Fruit fly (Drosophila melanogaster) whole organism, embryonic: ENCODE measurements around the gene CG15439.

ENCODE experiments used
- Ada2b ChIP-seq: fragments of 200-800 bp; sonication (Bioruptor generic); IDR thresholded peaks from 2 replicates; pipeline ENCODE4 v1.3.6; 2022; ENCODE audit warnings: missing biosample characterization, missing genetic modification characterization
- Asciz ChIP-seq: fragments of 200-800 bp; sonication (Bioruptor generic); optimal IDR thresholded peaks from 2 replicates; lab custom pipeline; 2017; ENCODE audit warnings: missing biosample characterization, mild to moderate bottlenecking, missing genetic modification characterization, missing genetic modification reagents
- Awh ChIP-seq: fragments of 200-800 bp; sonication (Bioruptor generic); IDR thresholded peaks from 2 replicates; pipeline ENCODE4, ENCODE4 v1.3.6; 2022; ENCODE audit warnings: missing biosample characterization, missing genetic modification characterization
- C15 ChIP-seq: fragments of 200-800 bp; sonication (Bioruptor generic); IDR thresholded peaks from 3 replicates; pipeline ENCODE4 v1.3.6; 2022; ENCODE audit warnings: missing biosample characterization, missing genetic modification characterization
- CG10267 ChIP-seq: fragments of 200-800 bp; sonication (Bioruptor generic); optimal IDR thresholded peaks from 2 replicates; lab custom pipeline; 2018; ENCODE audit warnings: missing biosample characterization, mild to moderate bottlenecking, missing genetic modification characterization, moderate library complexity
- CG12071 ChIP-seq: fragments of 200-800 bp; sonication (Bioruptor generic); optimal IDR thresholded peaks from 3 replicates; lab custom pipeline; 2018; ENCODE audit warnings: missing biosample characterization, mild to moderate bottlenecking, missing genetic modification characterization
- CG1233 ChIP-seq: fragments of 200-800 bp; sonication (Bioruptor generic); optimal IDR thresholded peaks from 4 replicates; lab custom pipeline; 2018; ENCODE audit warnings: missing biosample characterization, mild to moderate bottlenecking, missing genetic modification characterization
- CG12744 ChIP-seq: fragments of 200-800 bp; sonication (Bioruptor generic); optimal IDR thresholded peaks from 2 replicates; lab custom pipeline; 2016; ENCODE audit warnings: missing biosample characterization, missing genetic modification characterization
- CG13296 ChIP-seq: fragments of 200-800 bp; sonication (Bioruptor generic); optimal IDR thresholded peaks from 3 replicates; lab custom pipeline; 2018; ENCODE audit warnings: missing biosample characterization, mild to moderate bottlenecking, missing genetic modification characterization
- CG15479 ChIP-seq: fragments of 200-800 bp; sonication (Bioruptor generic); optimal IDR thresholded peaks from 3 replicates; lab custom pipeline; 2019; ENCODE audit warnings: missing biosample characterization, mild to moderate bottlenecking, missing genetic modification characterization, moderate library complexity
- CG17385 ChIP-seq: fragments of 200-800 bp; sonication (Bioruptor generic); optimal IDR thresholded peaks from 3 replicates; lab custom pipeline; 2018; ENCODE audit warnings: missing biosample characterization, mild to moderate bottlenecking, missing genetic modification characterization
- CG17912 ChIP-seq: fragments of 200-800 bp; sonication (Bioruptor generic); optimal IDR thresholded peaks from 2 replicates; lab custom pipeline; 2018; ENCODE audit warnings: missing biosample characterization, mild to moderate bottlenecking, missing genetic modification characterization
- CG2678 ChIP-seq: fragments of 200-800 bp; sonication (Bioruptor generic); optimal IDR thresholded peaks from 3 replicates; lab custom pipeline; 2019; ENCODE audit warnings: missing biosample characterization, mild to moderate bottlenecking, missing genetic modification characterization, moderate library complexity
- CG2875 ChIP-seq: fragments of 200-800 bp; sonication (Bioruptor generic); optimal IDR thresholded peaks from 2 replicates; lab custom pipeline; 2017; ENCODE audit warnings: missing biosample characterization, mild to moderate bottlenecking, missing genetic modification characterization, missing genetic modification reagents
- CG34422 ChIP-seq: fragments of 200-800 bp; sonication (Bioruptor generic); IDR thresholded peaks from 3 replicates; pipeline ENCODE4 v1.3.6; 2022; ENCODE audit warnings: missing biosample characterization, missing genetic modification characterization
- CG4617 ChIP-seq: fragments of 200-800 bp; sonication (Bioruptor generic); optimal IDR thresholded peaks from 3 replicates; lab custom pipeline; 2016; ENCODE audit warnings: missing biosample characterization, missing genetic modification characterization, borderline replicate concordance
- CG7357 ChIP-seq: fragments of 200-800 bp; sonication (Bioruptor generic); IDR thresholded peaks from 3 replicates; pipeline ENCODE4 v1.3.6; 2022; ENCODE audit warnings: missing biosample characterization, missing genetic modification characterization
- CG8089 ChIP-seq: fragments of 200-800 bp; sonication (Bioruptor generic); optimal IDR thresholded peaks from 3 replicates; lab custom pipeline; 2016; ENCODE audit warnings: missing biosample characterization, missing genetic modification characterization
- Dll ChIP-seq: fragments of 200-800 bp; sonication (Bioruptor generic); IDR thresholded peaks from 4 replicates; pipeline ENCODE4 v1.3.6; 2022; ENCODE audit warnings: missing biosample characterization, missing genetic modification characterization; ENCODE audit not compliant: partially characterized antibody
- Dref ChIP-seq: fragments of 200-800 bp; sonication (Bioruptor generic); IDR thresholded peaks from 2 replicates; pipeline ENCODE4 v1.3.6; 2022; ENCODE audit warnings: missing biosample characterization, missing genetic modification characterization
- ERR ChIP-seq: fragments of 200-800 bp; sonication (Bioruptor generic); optimal IDR thresholded peaks from 2 replicates; lab custom pipeline; 2016; ENCODE audit warnings: missing biosample characterization, missing genetic modification characterization
- Hr78 ChIP-seq, 2 experiments: fragments of 200-800 bp in 1 of 2; fragments of >200 bp in 1 of 2; sonication (Bioruptor generic) in 1 of 2; optimal IDR thresholded peaks; 2 replicates each; lab custom pipeline; 2017 to 2019; ENCODE audit warnings: missing biosample characterization in 2 of 2, missing genetic modification characterization in 2 of 2, mild to moderate bottlenecking in 1 of 2, moderate library complexity in 1 of 2
- Med ChIP-seq: fragments of 200-800 bp; sonication (Bioruptor generic); peaks from one replicate; lab custom pipeline; 2016; ENCODE audit warnings: missing biosample characterization, missing genetic modification characterization, mild to moderate bottlenecking, inconsistent platforms, moderate library complexity
- Meics ChIP-seq: fragments of 200-800 bp; sonication (Bioruptor generic); optimal IDR thresholded peaks from 2 replicates; lab custom pipeline; 2017; ENCODE audit warnings: missing biosample characterization, mild to moderate bottlenecking, missing genetic modification characterization
- NC2α ChIP-seq: fragments of 200-800 bp; sonication (Bioruptor generic); optimal IDR thresholded peaks from 2 replicates; lab custom pipeline; 2016; ENCODE audit warnings: missing biosample characterization, missing genetic modification characterization
- Rx ChIP-seq: fragments of 200-800 bp; sonication (Bioruptor generic); IDR thresholded peaks from 2 replicates; pipeline ENCODE4 v1.3.6; 2022; ENCODE audit warnings: missing biosample characterization, missing genetic modification characterization
- Side ChIP-seq: fragments of 200-800 bp; sonication (Bioruptor generic); optimal IDR thresholded peaks from 2 replicates; lab custom pipeline; 2016; ENCODE audit warnings: missing biosample characterization, missing genetic modification characterization
- Ssrp ChIP-seq: fragments of 200-800 bp; sonication (Bioruptor generic); optimal IDR thresholded peaks from 2 replicates; lab custom pipeline; 2018; ENCODE audit warnings: missing biosample characterization, mild to moderate bottlenecking, missing genetic modification characterization, moderate library complexity
- Stat92E ChIP-seq, 3 experiments: fragments of >200 bp in 2 of 3; fragments of 200-800 bp in 1 of 3; sonication (Bioruptor generic) in 1 of 3; optimal IDR thresholded peaks; 2 replicates each; lab custom pipeline; 2017 to 2019; ENCODE audit warnings: missing biosample characterization in 3 of 3, missing genetic modification characterization in 3 of 3, mild to moderate bottlenecking in 1 of 3, moderate library complexity in 1 of 3
- ab ChIP-seq: fragments of 200-800 bp; sonication (Bioruptor generic); optimal IDR thresholded peaks from 2 replicates; lab custom pipeline; 2016; ENCODE audit warnings: missing biosample characterization, missing genetic modification characterization
- cwo ChIP-seq: fragments of 200-800 bp; sonication (Bioruptor generic); optimal IDR thresholded peaks from 3 replicates; lab custom pipeline; 2017; ENCODE audit warnings: missing biosample characterization, missing genetic modification characterization, mild to moderate bottlenecking, moderate library complexity, missing genetic modification reagents
- dm ChIP-seq: fragments of 200-800 bp; sonication (Bioruptor generic); optimal IDR thresholded peaks from 3 replicates; lab custom pipeline; 2016; ENCODE audit warnings: missing biosample characterization, missing genetic modification characterization
- exex ChIP-seq: fragments of 200-800 bp; sonication (Bioruptor generic); optimal IDR thresholded peaks from 4 replicates; lab custom pipeline; 2018; ENCODE audit warnings: missing biosample characterization, mild to moderate bottlenecking, missing genetic modification characterization, moderate library complexity
- grn ChIP-seq: fragments of 200-800 bp; sonication (Bioruptor generic); optimal IDR thresholded peaks from 3 replicates; lab custom pipeline; 2017; ENCODE audit warnings: missing biosample characterization, missing genetic modification characterization
- insv ChIP-seq, 2 experiments: fragments of 200-800 bp; sonication (Bioruptor generic); optimal IDR thresholded peaks; 3 replicates each; lab custom pipeline; 2016 to 2018; ENCODE audit warnings: missing biosample characterization in 2 of 2, missing genetic modification characterization in 2 of 2
- nau ChIP-seq: fragments of 200-800 bp; sonication (Bioruptor generic); optimal IDR thresholded peaks from 3 replicates; lab custom pipeline; 2017; ENCODE audit warnings: missing biosample characterization, mild to moderate bottlenecking, missing genetic modification characterization, missing genetic modification reagents
- scrt ChIP-seq: fragments of 200-800 bp; sonication (Bioruptor generic); optimal IDR thresholded peaks from 2 replicates; lab custom pipeline; 2018; ENCODE audit warnings: missing biosample characterization, mild to moderate bottlenecking, missing genetic modification characterization, moderate library complexity
- sens ChIP-seq: fragments of 200-800 bp; sonication (Bioruptor generic); peaks from one replicate; lab custom pipeline; 2016; ENCODE audit warnings: missing biosample characterization, missing genetic modification characterization
- slbo ChIP-seq: fragments of 200-800 bp; sonication (Bioruptor generic); IDR thresholded peaks from 2 replicates; pipeline ENCODE4 v1.3.6; 2022; ENCODE audit warnings: missing biosample characterization, missing genetic modification characterization
- sna ChIP-seq: fragments of 200-800 bp; sonication (Bioruptor generic); IDR thresholded peaks from 2 replicates; pipeline ENCODE4 v1.3.6; 2022; ENCODE audit warnings: missing biosample characterization, missing genetic modification characterization; ENCODE audit not compliant: partially characterized antibody
- so ChIP-seq: fragments of 200-800 bp; sonication (Bioruptor generic); IDR thresholded peaks from 3 replicates; pipeline ENCODE4 v1.3.6; 2022; ENCODE audit warnings: missing biosample characterization, missing genetic modification characterization
- tgo ChIP-seq: fragments of 200-800 bp; sonication (Bioruptor generic); IDR thresholded peaks from 3 replicates; pipeline ENCODE4 v1.3.6; 2022; ENCODE audit warnings: missing biosample characterization, missing genetic modification characterization
- toy ChIP-seq: fragments of 200-800 bp; sonication (Bioruptor generic); IDR thresholded peaks from 2 replicates; pipeline ENCODE4 v1.3.6; 2022; ENCODE audit warnings: missing biosample characterization, missing genetic modification characterization
- trh ChIP-seq: fragments of 200-800 bp; sonication (Bioruptor generic); optimal IDR thresholded peaks from 2 replicates; lab custom pipeline; 2016; ENCODE audit warnings: missing biosample characterization, missing genetic modification characterization
- zf30C ChIP-seq: fragments of 200-800 bp; sonication (Bioruptor generic); optimal IDR thresholded peaks from 3 replicates; lab custom pipeline; 2018; ENCODE audit warnings: missing biosample characterization, mild to moderate bottlenecking, missing genetic modification characterization
- zfh2 ChIP-seq: fragments of 200-800 bp; sonication (Bioruptor generic); optimal IDR thresholded peaks from 2 replicates; lab custom pipeline; 2016; ENCODE audit warnings: missing biosample characterization, missing genetic modification characterization

The CG15439 gene

DNA sequence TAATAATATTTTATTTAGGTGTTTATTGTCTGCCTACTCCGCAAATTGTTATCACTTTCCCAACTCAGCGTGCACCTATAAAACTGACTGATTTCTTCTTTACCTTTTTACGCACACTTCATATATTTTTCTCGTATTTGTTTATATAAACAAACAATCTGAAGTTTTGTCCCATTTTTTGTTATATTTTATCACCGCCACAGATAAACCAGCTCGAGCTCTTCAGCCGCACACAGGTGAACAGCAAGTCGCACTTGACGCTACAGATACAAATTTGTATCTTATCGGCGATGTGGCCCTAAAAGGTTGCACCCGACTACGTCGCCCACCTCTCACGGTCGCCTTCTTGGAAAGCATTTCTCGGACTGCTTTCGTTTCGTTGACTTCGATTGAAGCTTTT, 22.6 kb upstream of the CG15439 start (continued):
- TF ChIP-seq CG4617 (GFP tag; lab: Kevin White, UChicago): no peak
- peak; percentile 40 for TF ChIP-seq Med (GFP tag; lab: Kevin White, UChicago)
- no peak for TF ChIP-seq Dref (GFP tag; lab: Robert Waterston, UW)
- no peak for TF ChIP-seq Ssrp (tag; lab: Kevin White, UChicago)
- TF ChIP-seq CG7357: no peak
- TF ChIP-seq ERR (GFP tag; lab: Kevin White, UChicago): no peak
- no peak for TF ChIP-seq tgo (GFP tag; lab: Robert Waterston, UW)
- no peak for TF ChIP-seq CG17385 (GFP tag; lab: Kevin White, UChicago)
- TF ChIP-seq so: no peak
- TF ChIP-seq Side (GFP tag; lab: Kevin White, UChicago): no peak
- no peak for TF ChIP-seq toy (GFP tag; lab: Robert Waterston, UW)
- TF ChIP-seq CG12071 (GFP tag; lab: Kevin White, UChicago): peak; percentile 27
- no peak for TF ChIP-seq C15 (GFP tag; lab: Robert Waterston, UW)
- no peak for TF ChIP-seq CG15479
- TF ChIP-seq ab (GFP tag; lab: Kevin White, UChicago): no peak
- no peak for TF ChIP-seq nau (GFP tag; lab: Kevin White, UChicago)
- no peak for TF ChIP-seq NC2α (GFP tag; lab: Kevin White, UChicago)
- TF ChIP-seq CG10267 (tag; lab: Kevin White, UChicago): no peak
- TF ChIP-seq sens: peak; percentile 66
- no peak for TF ChIP-seq Stat92E (GFP tag; optimal IDR thresholded peaks at IDR 0.05; lab: Kevin White, UChicago)
- TF ChIP-seq CG13296 (GFP tag; lab: Kevin White, UChicago): peak; percentile 6
- TF ChIP-seq grn (GFP tag; lab: Kevin White, UChicago): peak; percentile 53
- TF ChIP-seq slbo: no peak
- TF ChIP-seq trh (GFP tag; lab: Kevin White, UChicago): no peak
- TF ChIP-seq CG2678 (tag; lab: Kevin White, UChicago): peak; percentile 34
- TF ChIP-seq Dll (GFP tag; lab: Robert Waterston, UW): no peak
- no peak for TF ChIP-seq sna (GFP tag; lab: Robert Waterston, UW)
- TF ChIP-seq Ada2b (GFP tag; lab: Robert Waterston, UW): no peak
- TF ChIP-seq dm (GFP tag; lab: Kevin White, UChicago): no peak
- peak in 1 of 2 experiments; percentile 79 for TF ChIP-seq Hr78 (GFP tag; optimal IDR thresholded peaks at IDR 0.05; lab: Kevin White, UChicago)
- TF ChIP-seq Awh (GFP tag; lab: Robert Waterston, UW): no peak
- no peak for TF ChIP-seq Rx
- TF ChIP-seq zf30C: no peak
- no peak for TF ChIP-seq cwo (GFP tag; lab: Kevin White, UChicago)
- no peak for TF ChIP-seq zfh2
- TF ChIP-seq CG12744 (GFP tag; lab: Kevin White, UChicago): no peak
- no peak for TF ChIP-seq scrt (GFP tag; lab: Kevin White, UChicago)
- TF ChIP-seq CG2875 (GFP tag; lab: Kevin White, UChicago): peak; percentile 13
- TF ChIP-seq CG8089 (GFP tag; lab: Kevin White, UChicago): no peak
- no peak for TF ChIP-seq Meics (GFP tag; lab: Kevin White, UChicago)
- TF ChIP-seq insv (GFP tag; optimal IDR thresholded peaks at IDR 0.05; lab: Kevin White, UChicago): no peak
- TF ChIP-seq exex (tag; lab: Kevin White, UChicago): peak; percentile 0
- no peak for TF ChIP-seq CG1233 (GFP tag; lab: Kevin White, UChicago)
- TF ChIP-seq CG17912 (GFP tag; lab: Kevin White, UChicago): no peak
- peak; percentile 36 for TF ChIP-seq Asciz (GFP tag; lab: Kevin White, UChicago)
- TF ChIP-seq CG34422 (GFP tag; lab: Robert Waterston, UW): no peak
